Fruit fly (Drosophila melanogaster) whole organism, embryonic: ENCODE results near the gene CG32483.

Source experiments
- CG10366 ChIP-seq: fragments of 200-800 bp; sonication (Bioruptor generic); IDR thresholded peaks from 2 replicates; pipeline ENCODE4 v1.3.6; 2022; ENCODE audit warnings: missing biosample characterization, missing genetic modification characterization
- CG11695 ChIP-seq: fragments of 200-800 bp; sonication (Bioruptor generic); IDR thresholded peaks from 3 replicates; pipeline ENCODE4 v1.3.6; 2022; ENCODE audit warnings: missing biosample characterization, missing genetic modification characterization
- CG12071 ChIP-seq: fragments of 200-800 bp; sonication (Bioruptor generic); optimal IDR thresholded peaks from 3 replicates; lab custom pipeline; 2018; ENCODE audit warnings: missing biosample characterization, mild to moderate bottlenecking, missing genetic modification characterization
- CG12299 ChIP-seq: fragments of 200-800 bp; sonication (Bioruptor generic); optimal IDR thresholded peaks from 2 replicates; lab custom pipeline; 2018; ENCODE audit warnings: missing biosample characterization, mild to moderate bottlenecking, missing genetic modification characterization
- CG13424 ChIP-seq: fragments of 200-800 bp; sonication (Bioruptor generic); optimal IDR thresholded peaks from 2 replicates; lab custom pipeline; 2019; ENCODE audit warnings: missing biosample characterization, mild to moderate bottlenecking, missing genetic modification characterization, moderate library complexity
- CG13624 ChIP-seq: fragments of 200-800 bp; sonication (Bioruptor generic); optimal IDR thresholded peaks from 2 replicates; lab custom pipeline; 2016; ENCODE audit warnings: missing biosample characterization, missing genetic modification characterization
- CG14050 ChIP-seq: fragments of 200-800 bp; sonication (Bioruptor generic); IDR thresholded peaks from 3 replicates; pipeline ENCODE4 v1.3.6; 2022; ENCODE audit warnings: missing biosample characterization, missing genetic modification characterization
- CG1529 ChIP-seq: fragments of 200-800 bp; sonication (Bioruptor generic); optimal IDR thresholded peaks from 3 replicates; lab custom pipeline; 2018; ENCODE audit warnings: missing biosample characterization, missing genetic modification characterization
- CG16813 ChIP-seq: fragments of 200-800 bp; sonication (Bioruptor generic); IDR thresholded peaks from 3 replicates; pipeline ENCODE4 v1.3.6; 2022; ENCODE audit warnings: missing biosample characterization, missing genetic modification characterization; ENCODE audit not compliant: partially characterized antibody
- CG17385 ChIP-seq: fragments of 200-800 bp; sonication (Bioruptor generic); optimal IDR thresholded peaks from 3 replicates; lab custom pipeline; 2018; ENCODE audit warnings: missing biosample characterization, mild to moderate bottlenecking, missing genetic modification characterization
- CG18599 ChIP-seq: fragments of 200-800 bp; sonication (Bioruptor generic); optimal IDR thresholded peaks from 3 replicates; lab custom pipeline; 2017; ENCODE audit warnings: missing biosample characterization, missing genetic modification characterization, mild to moderate bottlenecking, moderate library complexity, missing genetic modification reagents
- CG2202 ChIP-seq: fragments of 200-800 bp; sonication (Bioruptor generic); optimal IDR thresholded peaks from 2 replicates; lab custom pipeline; 2018; ENCODE audit warnings: missing biosample characterization, mild to moderate bottlenecking, missing genetic modification characterization
- CG32772 ChIP-seq: fragments of 200-800 bp; sonication (Bioruptor generic); IDR thresholded peaks from 2 replicates; pipeline ENCODE4 v1.3.6; 2022; ENCODE audit warnings: missing biosample characterization, missing genetic modification characterization
- CG34376 ChIP-seq: fragments of 200-800 bp; sonication (Bioruptor generic); optimal IDR thresholded peaks from 2 replicates; lab custom pipeline; 2018; ENCODE audit warnings: missing biosample characterization, mild to moderate bottlenecking, missing genetic modification characterization
- CG3847 ChIP-seq: fragments of 200-800 bp; sonication (Bioruptor generic); IDR thresholded peaks from 2 replicates; pipeline ENCODE4 v1.3.6; 2022; ENCODE audit warnings: missing biosample characterization, missing genetic modification characterization
- CG43689 ChIP-seq: fragments of 200-800 bp; sonication (Bioruptor generic); IDR thresholded peaks from 2 replicates; pipeline ENCODE4 v1.3.6; 2022; ENCODE audit warnings: missing biosample characterization, missing genetic modification characterization
- CG6689 ChIP-seq: fragments of 200-800 bp; sonication (Bioruptor generic); IDR thresholded peaks from 2 replicates; pipeline ENCODE4 v1.3.6; 2022; ENCODE audit warnings: missing biosample characterization, missing genetic modification characterization
- CG7745 ChIP-seq: fragments of 200-800 bp; sonication (Bioruptor generic); optimal IDR thresholded peaks from 2 replicates; lab custom pipeline; 2018; ENCODE audit warnings: missing biosample characterization, mild to moderate bottlenecking, missing genetic modification characterization, moderate library complexity
- CG8359 ChIP-seq: fragments of 200-800 bp; sonication (Bioruptor generic); optimal IDR thresholded peaks from 2 replicates; lab custom pipeline; 2017; ENCODE audit warnings: missing biosample characterization, mild to moderate bottlenecking, missing genetic modification characterization, borderline replicate concordance
- CG8944 ChIP-seq: fragments of 200-800 bp; sonication (Bioruptor generic); optimal IDR thresholded peaks from 3 replicates; lab custom pipeline; 2016; ENCODE audit warnings: missing biosample characterization, missing genetic modification characterization
- CTCF ChIP-seq: fragments of 200-800 bp; sonication (Bioruptor generic); optimal IDR thresholded peaks from 2 replicates; lab custom pipeline; 2017; ENCODE audit warnings: missing biosample characterization, mild to moderate bottlenecking, missing genetic modification characterization, moderate library complexity
- Dip3 ChIP-seq: fragments of 200-800 bp; sonication (Bioruptor generic); optimal IDR thresholded peaks from 3 replicates; lab custom pipeline; 2016; ENCODE audit warnings: missing biosample characterization, missing genetic modification characterization
- Dll ChIP-seq: fragments of 200-800 bp; sonication (Bioruptor generic); IDR thresholded peaks from 4 replicates; pipeline ENCODE4 v1.3.6; 2022; ENCODE audit warnings: missing biosample characterization, missing genetic modification characterization; ENCODE audit not compliant: partially characterized antibody
- Dp ChIP-seq: fragments of 200-800 bp; sonication (Bioruptor generic); optimal IDR thresholded peaks from 2 replicates; lab custom pipeline; 2018; ENCODE audit warnings: missing biosample characterization, mild to moderate bottlenecking, missing genetic modification characterization, moderate library complexity
- E2f1 ChIP-seq: fragments of 200-800 bp; sonication (Bioruptor generic); IDR thresholded peaks from 2 replicates; pipeline ENCODE4 v1.3.6; 2022; ENCODE audit warnings: missing biosample characterization, missing genetic modification characterization
- ERR ChIP-seq: fragments of 200-800 bp; sonication (Bioruptor generic); optimal IDR thresholded peaks from 2 replicates; lab custom pipeline; 2016; ENCODE audit warnings: missing biosample characterization, missing genetic modification characterization
- Gug ChIP-seq: fragments of 200-800 bp; sonication (Bioruptor generic); IDR thresholded peaks from 4 replicates; pipeline ENCODE4 v1.3.6; 2022; ENCODE audit warnings: missing biosample characterization, missing genetic modification characterization
- Hr39 ChIP-seq: fragments of >200 bp; optimal IDR thresholded peaks from 2 replicates; lab custom pipeline; 2017
- Hr51 ChIP-seq, 2 experiments: fragments of 200-800 bp; sonication (Bioruptor generic); optimal IDR thresholded peaks; 2 replicates in 1 of 2; 3 replicates in 1 of 2; lab custom pipeline; 2016 to 2018; ENCODE audit warnings: missing biosample characterization in 2 of 2, missing genetic modification characterization in 2 of 2, mild to moderate bottlenecking in 1 of 2, moderate library complexity in 1 of 2
- Nf-YA ChIP-seq: fragments of 200-800 bp; sonication (Bioruptor generic); IDR thresholded peaks from 2 replicates; pipeline ENCODE4 v1.3.6; 2022; ENCODE audit warnings: missing biosample characterization, missing genetic modification characterization
- Oaz ChIP-seq: fragments of 200-800 bp; sonication (Bioruptor generic); IDR thresholded peaks from 2 replicates; pipeline ENCODE4 v1.3.6; 2022; ENCODE audit warnings: missing biosample characterization, missing genetic modification characterization
- Rfx ChIP-seq: fragments of 200-800 bp; sonication (Bioruptor generic); IDR thresholded peaks from 2 replicates; pipeline ENCODE4 v1.3.6; 2022; ENCODE audit warnings: missing biosample characterization, missing genetic modification characterization
- al ChIP-seq: fragments of 200-800 bp; sonication (Bioruptor generic); IDR thresholded peaks from 2 replicates; pipeline ENCODE4 v1.3.6; 2022; ENCODE audit warnings: missing biosample characterization, missing genetic modification characterization
- chm ChIP-seq: fragments of 200-800 bp; sonication (Bioruptor generic); IDR thresholded peaks from 2 replicates; pipeline ENCODE4 v1.3.6; 2022; ENCODE audit warnings: missing biosample characterization, missing genetic modification characterization
- ci ChIP-seq: fragments of 200-800 bp; sonication (Bioruptor generic); IDR thresholded peaks from 3 replicates; pipeline ENCODE4 v1.3.6; 2022; ENCODE audit warnings: missing biosample characterization, missing genetic modification characterization
- da ChIP-seq: fragments of 200-800 bp; sonication (Bioruptor generic); optimal IDR thresholded peaks from 2 replicates; lab custom pipeline; 2016; ENCODE audit warnings: missing biosample characterization, missing genetic modification characterization
- dmrt11E ChIP-seq: fragments of 200-800 bp; sonication (Bioruptor generic); optimal IDR thresholded peaks from 3 replicates; lab custom pipeline; 2018; ENCODE audit warnings: missing biosample characterization, mild to moderate bottlenecking, missing genetic modification characterization, moderate library complexity
- gcm2 ChIP-seq: fragments of 200-800 bp; sonication (Bioruptor generic); optimal IDR thresholded peaks from 2 replicates; lab custom pipeline; 2016; ENCODE audit warnings: missing biosample characterization, missing genetic modification characterization
- jing ChIP-seq: fragments of 200-800 bp; sonication (Bioruptor generic); optimal IDR thresholded peaks from 2 replicates; lab custom pipeline; 2018; ENCODE audit warnings: missing biosample characterization, mild to moderate bottlenecking, missing genetic modification characterization
- ken ChIP-seq: fragments of 200-800 bp; sonication (Bioruptor generic); IDR thresholded peaks from 3 replicates; pipeline ENCODE4 v1.3.6; 2022; ENCODE audit warnings: missing biosample characterization, missing genetic modification characterization
- lov ChIP-seq, 2 experiments: fragments of 200-800 bp in 1 of 2; fragments of >200 bp in 1 of 2; sonication (Bioruptor generic) in 1 of 2; IDR thresholded peaks in 1 of 2; optimal IDR thresholded peaks in 1 of 2; 2 replicates in 1 of 2; 3 replicates in 1 of 2; pipeline versions ENCODE4 v1.3.6 to Lab custom; 2017 to 2022; ENCODE audit warnings: missing biosample characterization in 1 of 2, missing genetic modification characterization in 1 of 2
- nmo ChIP-seq: fragments of 200-800 bp; sonication (Bioruptor generic); optimal IDR thresholded peaks from 2 replicates; lab custom pipeline; 2018; ENCODE audit warnings: missing biosample characterization, mild to moderate bottlenecking, missing genetic modification characterization, moderate library complexity
- p53 ChIP-seq: fragments of 200-800 bp; sonication (Bioruptor generic); optimal IDR thresholded peaks from 2 replicates; lab custom pipeline; 2016; ENCODE audit warnings: missing biosample characterization, missing genetic modification characterization
- pan ChIP-seq, 4 experiments: fragments of >200 bp in 3 of 4; fragments of 200-800 bp in 1 of 4; sonication (Bioruptor generic) in 1 of 4; optimal IDR thresholded peaks in 3 of 4; IDR thresholded peaks in 1 of 4; 2 replicates each; pipeline versions ENCODE4 v1.3.6 to Lab custom; 2017 to 2022; ENCODE audit warnings: missing biosample characterization in 2 of 4, missing genetic modification characterization in 2 of 4, mixed read lengths in 1 of 4
- pfk ChIP-seq: fragments of 200-800 bp; sonication (Bioruptor generic); optimal IDR thresholded peaks from 2 replicates; lab custom pipeline; 2018; ENCODE audit warnings: missing biosample characterization, mild to moderate bottlenecking, missing genetic modification characterization, moderate library complexity
- psq ChIP-seq: fragments of 200-800 bp; sonication (Bioruptor generic); optimal IDR thresholded peaks from 2 replicates; lab custom pipeline; 2017; ENCODE audit warnings: missing biosample characterization, missing genetic modification characterization
- run ChIP-seq: fragments of 200-800 bp; sonication (Bioruptor generic); optimal IDR thresholded peaks from 3 replicates; lab custom pipeline; 2018; ENCODE audit warnings: missing biosample characterization, mild to moderate bottlenecking, missing genetic modification characterization
- slbo ChIP-seq: fragments of 200-800 bp; sonication (Bioruptor generic); IDR thresholded peaks from 2 replicates; pipeline ENCODE4 v1.3.6; 2022; ENCODE audit warnings: missing biosample characterization, missing genetic modification characterization
- stc ChIP-seq: fragments of 200-800 bp; sonication (Bioruptor generic); IDR thresholded peaks from 2 replicates; pipeline ENCODE4 v1.3.6; 2022; ENCODE audit warnings: missing biosample characterization, missing genetic modification characterization
- vnd ChIP-seq: fragments of 200-800 bp; sonication (Bioruptor generic); IDR thresholded peaks from 3 replicates; pipeline ENCODE4 v1.3.6; 2022; ENCODE audit warnings: missing biosample characterization, missing genetic modification characterization; ENCODE audit not compliant: partially characterized antibody

The CG32483 gene

DNA sequence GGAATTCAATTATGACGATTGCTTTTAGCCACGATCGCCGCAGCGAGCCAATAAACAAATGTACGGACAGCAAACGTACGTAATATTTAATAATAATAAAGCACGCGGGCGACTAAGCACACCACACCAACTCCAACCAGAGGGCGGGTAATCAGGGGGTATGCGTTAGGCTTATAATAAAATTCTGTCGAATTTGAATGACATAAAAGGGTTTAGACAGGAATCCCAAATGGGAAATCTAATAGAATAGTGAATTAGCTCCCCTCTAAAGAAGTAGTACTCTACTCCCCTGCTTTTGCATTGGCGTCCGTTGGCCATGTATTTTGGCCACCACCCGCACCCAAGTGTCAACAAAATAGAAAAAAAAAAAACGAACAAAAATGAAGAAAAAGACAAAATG, 32.5 kb upstream of the CG32483 start (continued):
- TF ChIP-seq Dp (GFP tag; lab: Kevin White, UChicago) (no peak), chm (GFP tag; lab: Robert Waterston, UW) (peak; percentile 60), p53 (GFP tag; lab: Kevin White, UChicago) (no peak), Gug (GFP tag; lab: Robert Waterston, UW) (peak; percentile 54; the same call in 3 of the 4 replicates), CTCF (GFP tag; lab: Kevin White, UChicago) (no peak), CG6689 (GFP tag; lab: Robert Waterston, UW) (0 out of 2 replicates have a peak, but pooled peaks have one; percentile 33), CG13424 (tag; lab: Kevin White, UChicago) (peak; percentile 31), CG2202 (tag; lab: Kevin White, UChicago) (no peak), CG16813 (peak; percentile 57; the same call in 2 of the 3 replicates), slbo (GFP tag; lab: Robert Waterston, UW) (peak; percentile 45; the same call in 1 of the 2 replicates), Oaz (GFP tag; lab: Robert Waterston, UW) (no peak), vnd (no peak), CG34376 (GFP tag; lab: Kevin White, UChicago) (no peak), Hr51 (GFP tag; optimal IDR thresholded peaks at IDR 0.05; lab: Kevin White, UChicago) (peak in 1 of 2 experiments; percentile 28), Dip3 (no peak), CG12299 (tag; lab: Kevin White, UChicago) (no peak), Dll (GFP tag; lab: Robert Waterston, UW) (no peak), CG13624 (GFP tag; lab: Kevin White, UChicago) (no peak), CG1529 (GFP tag; lab: Kevin White, UChicago) (no peak), CG3847 (GFP tag; lab: Robert Waterston, UW) (peak; percentile 34; the same call in 1 of the 2 replicates), Hr39 (lab: Kevin White, UChicago) (no peak), al (GFP tag; lab: Robert Waterston, UW) (0 out of 2 replicates have a peak, but pooled peaks have one; percentile 19), da (no peak), stc (GFP tag; lab: Robert Waterston, UW) (0 out of 2 replicates have a peak, but pooled peaks have one; percentile 29), CG8359 (no peak), lov (optimal IDR thresholded peaks at IDR 0.05; lab: Kevin White, UChicago) (no peak), lov (GFP tag; IDR thresholded peaks at IDR 0.05; lab: Robert Waterston, UW) (0 out of 3 replicates have a peak, but pooled peaks have one; percentile 51), run (tag; lab: Kevin White, UChicago) (no peak), CG18599 (peak; percentile 33), dmrt11E (tag; lab: Kevin White, UChicago) (no peak), CG8944 (GFP tag; lab: Kevin White, UChicago) (no peak), CG12071 (peak; percentile 5), CG43689 (GFP tag; lab: Robert Waterston, UW) (0 out of 2 replicates have a peak, but pooled peaks have one; percentile 20), CG14050 (GFP tag; lab: Robert Waterston, UW) (peak; percentile 26; the same call in 1 of the 3 replicates), CG17385 (peak; percentile 5), pan (optimal IDR thresholded peaks at IDR 0.05; lab: Kevin White, UChicago) (no peak), pan (GFP tag; optimal IDR thresholded peaks at IDR 0.05 in 1 of 2, IDR thresholded peaks at IDR 0.05 in 1 of 2) (peak in 1 of 2 experiments; percentile 68), gcm2 (GFP tag; lab: Kevin White, UChicago) (no peak), ken (GFP tag; lab: Robert Waterston, UW) (no peak), CG7745 (tag; lab: Kevin White, UChicago) (no peak), ci (GFP tag; lab: Robert Waterston, UW) (peak; percentile 41; the same call in 2 of the 3 replicates), jing (GFP tag; lab: Kevin White, UChicago) (no peak), pfk (GFP tag; lab: Kevin White, UChicago) (no peak), psq (GFP tag; lab: Kevin White, UChicago) (no peak), Nf-YA (GFP tag; lab: Robert Waterston, UW) (peak; percentile 28; the same call in 1 of the 2 replicates), Rfx (GFP tag; lab: Robert Waterston, UW) (peak; percentile 59), nmo (no peak), CG11695 (GFP tag; lab: Robert Waterston, UW) (no peak), CG32772 (GFP tag; lab: Robert Waterston, UW) (peak; percentile 56), CG10366 (GFP tag; lab: Robert Waterston, UW) (peak; percentile 55), E2f1 (peak; percentile 26; the same call in 1 of the 2 replicates), ERR (no peak)
